Fruit fly (Drosophila melanogaster) whole organism, embryonic: ENCODE data around the gene Ugt305A1.

Experiments used
- ATbp ChIP-seq: fragments of 200-800 bp; sonication (Bioruptor generic); optimal IDR thresholded peaks from 2 replicates; lab custom pipeline; 2017; ENCODE audit warnings: missing biosample characterization, mild to moderate bottlenecking, missing genetic modification characterization, missing genetic modification reagents
- Atf6 ChIP-seq: fragments of 200-800 bp; sonication (Bioruptor generic); IDR thresholded peaks from 2 replicates; pipeline ENCODE4 v1.3.6; 2022; ENCODE audit warnings: missing biosample characterization, missing genetic modification characterization
- CG13287 ChIP-seq: fragments of 200-800 bp; sonication (Bioruptor generic); IDR thresholded peaks from 2 replicates; pipeline ENCODE4 v1.3.6; 2022; ENCODE audit warnings: missing biosample characterization, missing genetic modification characterization; ENCODE audit not compliant: partially characterized antibody
- CG13894 ChIP-seq: fragments of 200-800 bp; sonication (Bioruptor generic); optimal IDR thresholded peaks from 3 replicates; lab custom pipeline; 2018; ENCODE audit warnings: missing biosample characterization, mild to moderate bottlenecking, missing genetic modification characterization, moderate library complexity
- CG14441 ChIP-seq: fragments of 200-800 bp; sonication (Bioruptor generic); IDR thresholded peaks from 2 replicates; pipeline ENCODE4 v1.3.6; 2022; ENCODE audit warnings: missing biosample characterization, missing genetic modification characterization
- CG15479 ChIP-seq: fragments of 200-800 bp; sonication (Bioruptor generic); optimal IDR thresholded peaks from 3 replicates; lab custom pipeline; 2019; ENCODE audit warnings: missing biosample characterization, mild to moderate bottlenecking, missing genetic modification characterization, moderate library complexity
- CG1647 ChIP-seq: fragments of 200-800 bp; sonication (Bioruptor generic); optimal IDR thresholded peaks from 3 replicates; lab custom pipeline; 2016; ENCODE audit warnings: missing biosample characterization, missing genetic modification characterization
- CG17385 ChIP-seq: fragments of 200-800 bp; sonication (Bioruptor generic); optimal IDR thresholded peaks from 3 replicates; lab custom pipeline; 2018; ENCODE audit warnings: missing biosample characterization, mild to moderate bottlenecking, missing genetic modification characterization
- CG17912 ChIP-seq: fragments of 200-800 bp; sonication (Bioruptor generic); optimal IDR thresholded peaks from 2 replicates; lab custom pipeline; 2018; ENCODE audit warnings: missing biosample characterization, mild to moderate bottlenecking, missing genetic modification characterization
- CG33557 ChIP-seq: fragments of 200-800 bp; sonication (Bioruptor generic); optimal IDR thresholded peaks from 2 replicates; lab custom pipeline; 2019; ENCODE audit warnings: missing biosample characterization, mild to moderate bottlenecking, missing genetic modification characterization, moderate library complexity
- CG34224 ChIP-seq: fragments of 200-800 bp; sonication (Bioruptor generic); IDR thresholded peaks from 3 replicates; pipeline ENCODE4 v1.3.6; 2022; ENCODE audit warnings: missing biosample characterization, missing genetic modification characterization; ENCODE audit not compliant: partially characterized antibody
- CG4617 ChIP-seq: fragments of 200-800 bp; sonication (Bioruptor generic); optimal IDR thresholded peaks from 3 replicates; lab custom pipeline; 2016; ENCODE audit warnings: missing biosample characterization, missing genetic modification characterization, borderline replicate concordance
- CG6272 ChIP-seq: fragments of 200-800 bp; sonication (Bioruptor generic); IDR thresholded peaks from 2 replicates; pipeline ENCODE4 v1.3.6; 2022; ENCODE audit warnings: missing biosample characterization, missing genetic modification characterization
- CG6813 ChIP-seq: fragments of 200-800 bp; sonication (Bioruptor generic); optimal IDR thresholded peaks from 2 replicates; lab custom pipeline; 2017; ENCODE audit warnings: missing biosample characterization, missing genetic modification characterization, mild to moderate bottlenecking, moderate library complexity, missing genetic modification reagents
- CG7745 ChIP-seq: fragments of 200-800 bp; sonication (Bioruptor generic); optimal IDR thresholded peaks from 2 replicates; lab custom pipeline; 2018; ENCODE audit warnings: missing biosample characterization, mild to moderate bottlenecking, missing genetic modification characterization, moderate library complexity
- CG7987 ChIP-seq: fragments of 200-800 bp; sonication (Bioruptor generic); optimal IDR thresholded peaks from 2 replicates; lab custom pipeline; 2018; ENCODE audit warnings: missing biosample characterization, mild to moderate bottlenecking, missing genetic modification characterization, moderate library complexity
- CG8089 ChIP-seq: fragments of 200-800 bp; sonication (Bioruptor generic); optimal IDR thresholded peaks from 3 replicates; lab custom pipeline; 2016; ENCODE audit warnings: missing biosample characterization, missing genetic modification characterization
- CG8281 ChIP-seq: fragments of 200-800 bp; sonication (Bioruptor generic); optimal IDR thresholded peaks from 2 replicates; lab custom pipeline; 2018; ENCODE audit warnings: missing biosample characterization, mild to moderate bottlenecking, missing genetic modification characterization, moderate library complexity
- CG8924 ChIP-seq: fragments of 200-800 bp; optimal IDR thresholded peaks from 3 replicates; lab custom pipeline; 2019; ENCODE audit warnings: missing biosample characterization, mild to moderate bottlenecking, missing genetic modification characterization, moderate library complexity
- CG9437 ChIP-seq: fragments of 200-800 bp; sonication (Bioruptor generic); optimal IDR thresholded peaks from 2 replicates; lab custom pipeline; 2018; ENCODE audit warnings: missing biosample characterization, mild to moderate bottlenecking, missing genetic modification characterization
- CG9817 ChIP-seq: fragments of 200-800 bp; sonication (Bioruptor generic); optimal IDR thresholded peaks from 2 replicates; lab custom pipeline; 2018; ENCODE audit warnings: missing biosample characterization, mild to moderate bottlenecking, missing genetic modification characterization, moderate library complexity
- Dfd ChIP-seq, 2 experiments: fragments of >200 bp; optimal IDR thresholded peaks; 2 replicates each; lab custom pipeline; 2017; ENCODE audit warnings: missing biosample characterization in 2 of 2, missing genetic modification characterization in 2 of 2
- Hmr ChIP-seq: fragments of 200-800 bp; sonication (Bioruptor generic); optimal IDR thresholded peaks from 3 replicates; lab custom pipeline; 2017; ENCODE audit warnings: mild to moderate bottlenecking, missing biosample characterization, missing genetic modification reagents, missing genetic modification characterization
- Hsf ChIP-seq: fragments of 200-800 bp; sonication (Bioruptor generic); optimal IDR thresholded peaks from 3 replicates; lab custom pipeline; 2016; ENCODE audit warnings: missing biosample characterization, missing genetic modification characterization
- Mes4 ChIP-seq: fragments of 200-800 bp; sonication (Bioruptor generic); optimal IDR thresholded peaks from 2 replicates; lab custom pipeline; 2016; ENCODE audit warnings: missing biosample characterization, missing genetic modification characterization
- NC2β ChIP-seq: fragments of 200-800 bp; sonication (Bioruptor generic); optimal IDR thresholded peaks from 2 replicates; lab custom pipeline; 2016; ENCODE audit warnings: missing biosample characterization, missing genetic modification characterization
- PHDP ChIP-seq: fragments of 200-800 bp; sonication (Bioruptor generic); optimal IDR thresholded peaks from 3 replicates; lab custom pipeline; 2018; ENCODE audit warnings: missing biosample characterization, mild to moderate bottlenecking, missing genetic modification characterization, moderate library complexity
- Pdp1 ChIP-seq, 2 experiments: fragments of 200-800 bp; sonication (Bioruptor generic); optimal IDR thresholded peaks; 3 replicates each; lab custom pipeline; 2016; ENCODE audit warnings: missing biosample characterization in 2 of 2, missing genetic modification characterization in 2 of 2, mild to moderate bottlenecking in 1 of 2, moderate library complexity in 1 of 2
- Poxn ChIP-seq: fragments of 200-800 bp; sonication (Bioruptor generic); IDR thresholded peaks from 2 replicates; pipeline ENCODE4 v1.3.6; 2022; ENCODE audit warnings: missing biosample characterization, missing genetic modification characterization
- Sox100B ChIP-seq: fragments of 200-800 bp; sonication (Bioruptor generic); optimal IDR thresholded peaks from 3 replicates; lab custom pipeline; 2018; ENCODE audit warnings: missing biosample characterization, mild to moderate bottlenecking, missing genetic modification characterization
- Spps ChIP-seq: fragments of 200-800 bp; sonication (Bioruptor generic); optimal IDR thresholded peaks from 2 replicates; lab custom pipeline; 2018; ENCODE audit warnings: missing biosample characterization, mild to moderate bottlenecking, missing genetic modification characterization
- Sry-β ChIP-seq: fragments of 200-800 bp; sonication (Bioruptor generic); optimal IDR thresholded peaks from 2 replicates; lab custom pipeline; 2018; ENCODE audit warnings: missing biosample characterization, mild to moderate bottlenecking, missing genetic modification characterization, moderate library complexity
- Xbp1 ChIP-seq: fragments of 200-800 bp; sonication (Bioruptor generic); optimal IDR thresholded peaks from 3 replicates; lab custom pipeline; 2016; ENCODE audit warnings: missing biosample characterization, mild to moderate bottlenecking, missing genetic modification characterization
- al ChIP-seq: fragments of 200-800 bp; sonication (Bioruptor generic); IDR thresholded peaks from 2 replicates; pipeline ENCODE4 v1.3.6; 2022; ENCODE audit warnings: missing biosample characterization, missing genetic modification characterization
- bab2 ChIP-seq: fragments of 200-800 bp; sonication (Bioruptor generic); optimal IDR thresholded peaks from 2 replicates; lab custom pipeline; 2016; ENCODE audit warnings: missing biosample characterization, missing genetic modification characterization
- btn ChIP-seq: fragments of 200-800 bp; sonication (Bioruptor generic); optimal IDR thresholded peaks from 2 replicates; lab custom pipeline; 2016; ENCODE audit warnings: missing biosample characterization, missing genetic modification characterization
- caup ChIP-seq: fragments of 200-800 bp; sonication (Bioruptor generic); optimal IDR thresholded peaks from 3 replicates; lab custom pipeline; 2017; ENCODE audit warnings: missing biosample characterization, mild to moderate bottlenecking, missing genetic modification characterization, moderate library complexity; ENCODE audit not compliant: severe bottlenecking
- cg ChIP-seq: fragments of 200-800 bp; sonication (Bioruptor generic); optimal IDR thresholded peaks from 3 replicates; lab custom pipeline; 2019; ENCODE audit warnings: missing biosample characterization, mild to moderate bottlenecking, missing genetic modification characterization, moderate library complexity
- corto ChIP-seq: fragments of 200-800 bp; sonication (Bioruptor generic); optimal IDR thresholded peaks from 2 replicates; lab custom pipeline; 2016; ENCODE audit warnings: missing biosample characterization, mild to moderate bottlenecking, missing genetic modification characterization, moderate library complexity
- crc ChIP-seq: fragments of 200-800 bp; sonication (Bioruptor generic); optimal IDR thresholded peaks from 2 replicates; lab custom pipeline; 2016; ENCODE audit warnings: missing biosample characterization, missing genetic modification characterization
- dan ChIP-seq: fragments of 200-800 bp; sonication (Bioruptor generic); IDR thresholded peaks from 2 replicates; pipeline ENCODE4 v1.3.6; 2022; ENCODE audit warnings: missing biosample characterization, missing genetic modification characterization
- gce ChIP-seq: fragments of 200-800 bp; sonication (Bioruptor generic); IDR thresholded peaks from 3 replicates; pipeline ENCODE4 v1.3.6; 2022; ENCODE audit warnings: missing biosample characterization, missing genetic modification characterization
- gcm ChIP-seq: fragments of 200-800 bp; sonication (Bioruptor generic); optimal IDR thresholded peaks from 2 replicates; lab custom pipeline; 2019; ENCODE audit warnings: missing biosample characterization, mild to moderate bottlenecking, missing genetic modification characterization, moderate library complexity
- gsb-n ChIP-seq: fragments of 200-800 bp; sonication (Bioruptor generic); optimal IDR thresholded peaks from 3 replicates; lab custom pipeline; 2018; ENCODE audit warnings: missing biosample characterization, mild to moderate bottlenecking, missing genetic modification characterization
- hth ChIP-seq: fragments of >200 bp; optimal IDR thresholded peaks from 2 replicates; lab custom pipeline; 2017; ENCODE audit warnings: inconsistent platforms
- slou ChIP-seq: fragments of 200-800 bp; sonication (Bioruptor generic); optimal IDR thresholded peaks from 3 replicates; lab custom pipeline; 2016; ENCODE audit warnings: missing biosample characterization, missing genetic modification characterization
- sna ChIP-seq: fragments of 200-800 bp; sonication (Bioruptor generic); IDR thresholded peaks from 2 replicates; pipeline ENCODE4 v1.3.6; 2022; ENCODE audit warnings: missing biosample characterization, missing genetic modification characterization; ENCODE audit not compliant: partially characterized antibody
- sqz ChIP-seq: fragments of 200-800 bp; sonication (Bioruptor generic); optimal IDR thresholded peaks from 3 replicates; lab custom pipeline; 2018; ENCODE audit warnings: missing biosample characterization, mild to moderate bottlenecking, missing genetic modification characterization
- wdn ChIP-seq: fragments of 200-800 bp; sonication (Bioruptor generic); IDR thresholded peaks from 2 replicates; pipeline ENCODE4 v1.3.6; 2022; ENCODE audit warnings: missing biosample characterization, missing genetic modification characterization

Ugt305A1 gene

DNA sequence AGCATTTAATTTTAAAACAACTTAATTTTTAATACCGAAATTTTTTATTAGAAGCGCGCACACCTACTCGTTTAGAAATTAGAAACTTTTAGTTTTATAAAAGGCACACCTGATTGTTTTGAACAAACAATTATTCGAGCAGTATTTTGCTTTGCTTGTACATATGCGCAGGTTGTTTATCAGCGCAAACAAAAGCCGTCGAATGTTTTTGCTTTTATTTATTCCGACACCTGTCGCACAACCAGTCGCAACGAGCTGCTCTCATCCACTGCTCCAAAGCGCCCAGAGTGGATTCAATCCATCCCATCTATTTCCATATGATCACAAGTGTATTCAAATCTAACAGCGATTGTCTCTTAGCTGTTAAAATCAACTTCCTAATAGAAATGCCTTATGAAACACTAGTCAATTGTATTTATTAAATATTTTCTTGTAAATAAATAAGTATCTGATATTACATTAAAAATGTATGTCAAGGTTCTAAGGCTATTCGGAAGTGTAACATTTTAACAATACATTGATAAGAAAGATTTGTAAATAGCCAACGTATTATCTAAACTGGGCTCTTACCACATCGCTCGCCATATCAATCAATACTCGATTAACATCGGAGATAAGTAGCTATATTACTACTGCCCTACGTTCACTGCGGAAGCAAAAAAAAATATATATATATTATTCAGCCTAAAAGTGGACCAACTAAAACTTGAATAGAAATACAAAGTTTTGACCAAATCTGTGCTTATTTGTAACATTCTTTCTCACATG, 33.6 kb upstream of the Ugt305A1 start, which contains the start of gene CG11594 (continued):
- peak; percentile 48 for TF ChIP-seq CG6813 (GFP tag; lab: Kevin White, UChicago)
- no peak for TF ChIP-seq gce (GFP tag; lab: Robert Waterston, UW)
- no peak for TF ChIP-seq cg (GFP tag; lab: Kevin White, UChicago)
- TF ChIP-seq Hsf = peak; percentile 2
- TF ChIP-seq crc (GFP tag; lab: Kevin White, UChicago) = no peak
- TF ChIP-seq CG7745 (tag; lab: Kevin White, UChicago) = no peak
- no peak for TF ChIP-seq hth (lab: Kevin White, UChicago)
- TF ChIP-seq gcm = no peak
- peak; percentile 68 for TF ChIP-seq Hmr (GFP tag; lab: Kevin White, UChicago)
- TF ChIP-seq CG6272 (GFP tag; lab: Robert Waterston, UW) = no peak
- no peak for TF ChIP-seq dan
- TF ChIP-seq CG17385 = no peak
- TF ChIP-seq Mes4 (GFP tag; lab: Kevin White, UChicago) = no peak
- TF ChIP-seq CG13287 (GFP tag; lab: Robert Waterston, UW) = no peak
- TF ChIP-seq CG4617 (GFP tag; lab: Kevin White, UChicago) = no peak
- no peak for TF ChIP-seq CG33557
- TF ChIP-seq corto (GFP tag; lab: Kevin White, UChicago) = no peak
- no peak for TF ChIP-seq Spps (tag; lab: Kevin White, UChicago)
- TF ChIP-seq ATbp (GFP tag; lab: Kevin White, UChicago) = peak; percentile 41
- no peak for TF ChIP-seq NC2β
- no peak for TF ChIP-seq sna (GFP tag; lab: Robert Waterston, UW)
- TF ChIP-seq slou (GFP tag; lab: Kevin White, UChicago) = no peak
- TF ChIP-seq CG17912 = peak; percentile 30
- peak; percentile 47; the same call in 1 of the 2 replicates for TF ChIP-seq CG14441 (GFP tag; lab: Robert Waterston, UW)
- TF ChIP-seq CG34224 (GFP tag; lab: Robert Waterston, UW) = no peak
- TF ChIP-seq CG7987 (GFP tag; lab: Kevin White, UChicago) = peak; percentile 49
- no peak for TF ChIP-seq Poxn (GFP tag; lab: Robert Waterston, UW)
- TF ChIP-seq CG8089 = no peak
- TF ChIP-seq PHDP = no peak
- peak; percentile 19 for TF ChIP-seq CG8281 (tag; lab: Kevin White, UChicago)
- no peak for TF ChIP-seq Xbp1 (GFP tag; lab: Kevin White, UChicago)
- no peak for TF ChIP-seq bab2 (GFP tag; lab: Kevin White, UChicago)
- no peak for TF ChIP-seq Dfd (GFP tag; optimal IDR thresholded peaks at IDR 0.05; lab: Kevin White, UChicago)
- TF ChIP-seq Pdp1 (GFP tag; optimal IDR thresholded peaks at IDR 0.05; lab: Kevin White, UChicago) = peak in 1 of 2 experiments; percentile 27
- TF ChIP-seq btn (GFP tag; lab: Kevin White, UChicago) = no peak
- peak; percentile 48 for TF ChIP-seq CG9817 (tag; lab: Kevin White, UChicago)
- TF ChIP-seq Sry-β (GFP tag; lab: Kevin White, UChicago) = no peak
- no peak for TF ChIP-seq al (GFP tag; lab: Robert Waterston, UW)
- peak; percentile 65 for TF ChIP-seq Atf6
- no peak for TF ChIP-seq sqz (GFP tag; lab: Kevin White, UChicago)
- no peak for TF ChIP-seq gsb-n (tag; lab: Kevin White, UChicago)
- no peak for TF ChIP-seq CG13894
- peak; percentile 12 for TF ChIP-seq Sox100B
- TF ChIP-seq CG1647 (GFP tag; lab: Kevin White, UChicago) = no peak
- TF ChIP-seq caup (GFP tag; lab: Kevin White, UChicago) = peak; percentile 75
- no peak for TF ChIP-seq CG15479 (GFP tag; lab: Kevin White, UChicago)
- no peak for TF ChIP-seq wdn (GFP tag; lab: Robert Waterston, UW)
- TF ChIP-seq CG8924 (tag; lab: Kevin White, UChicago) = peak; percentile 8
- no peak for TF ChIP-seq CG9437
